Fruit fly (Drosophila melanogaster): ENCODE results near the gene klar.

Gene klar

DNA sequence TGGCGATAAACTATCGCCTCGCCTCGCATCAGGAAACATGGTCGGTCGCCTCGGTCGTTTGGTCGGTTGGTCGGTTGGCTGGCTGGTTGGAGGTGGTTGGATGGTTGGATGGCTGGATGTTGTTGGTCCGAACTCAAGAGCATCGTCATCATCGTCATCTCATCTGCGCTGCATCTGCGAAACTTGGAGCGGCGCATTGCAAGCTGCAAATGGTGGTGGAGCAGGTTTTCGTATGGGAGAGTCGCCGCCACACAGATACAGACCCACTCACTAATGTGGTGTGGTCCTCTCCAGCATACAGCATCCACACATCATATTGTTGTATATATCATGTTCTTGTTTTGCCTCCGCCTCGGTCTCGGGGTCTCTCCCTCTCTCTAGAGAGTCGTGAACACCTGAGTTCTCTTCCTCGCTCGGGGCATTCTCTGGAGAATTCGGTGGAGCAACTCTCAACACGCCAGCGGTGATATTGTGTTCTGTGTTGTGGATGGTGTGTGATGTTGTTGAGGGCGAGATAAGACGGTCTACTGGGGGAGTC is 147.7 kb downstream of the klar start, which contains the start of gene trh:
Gene trh, minus strand, starts transcription at position 12 of the 538 bp plus-strand sequence.
- peak; percentile 9 for TF ChIP-seq Sox102F (GFP tag; optimal IDR thresholded peaks at IDR 0.05)
- TF ChIP-seq CG9139 (GFP tag; optimal IDR thresholded peaks at IDR 0.05): no peak
- TF ChIP-seq Eip78C (GFP tag): peak; percentile 18

DNA sequence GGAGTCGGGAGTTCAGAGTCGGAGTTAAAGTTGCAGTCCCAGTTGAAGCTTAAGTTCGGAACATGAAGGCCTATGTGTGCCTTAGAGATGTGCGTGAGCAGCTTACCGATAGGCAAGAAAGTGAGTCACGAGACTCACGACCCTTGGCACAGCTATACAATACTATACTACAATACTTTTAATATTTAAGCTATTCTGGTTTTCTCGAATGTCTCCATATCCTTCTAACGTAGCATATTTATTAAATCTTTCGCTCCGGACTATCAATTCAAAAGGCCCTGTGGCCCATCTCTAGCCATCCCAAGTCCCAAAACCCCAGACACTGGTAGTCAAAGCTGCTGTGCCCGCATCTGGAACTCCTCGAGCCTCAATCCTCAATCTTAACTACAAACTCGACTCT is 150.2 kb downstream of the klar start:
- TF ChIP-seq Sox15 (GFP tag; optimal IDR thresholded peaks at IDR 0.05) (no peak), salr (GFP tag; optimal IDR thresholded peaks at IDR 0.05) (no peak), CG8632 (GFP tag; optimal IDR thresholded peaks at IDR 0.05) (no peak), CG16779 (tag; optimal IDR thresholded peaks at IDR 0.05) (no peak), fd59A (GFP tag; optimal IDR thresholded peaks at IDR 0.05) (no peak), Eip78C (GFP tag) (peak; percentile 64), dac (GFP tag; optimal IDR thresholded peaks at IDR 0.05) (no peak), CG11902 (GFP tag; optimal IDR thresholded peaks at IDR 0.05) (no peak), achi (GFP tag; optimal IDR thresholded peaks at IDR 0.05) (no peak), lz (GFP tag; optimal IDR thresholded peaks at IDR 0.05) (no peak), Hr39 (GFP tag; optimal IDR thresholded peaks at IDR 0.05) (no peak), CG10669 (GFP tag; optimal IDR thresholded peaks at IDR 0.05) (no peak), net (GFP tag; optimal IDR thresholded peaks at IDR 0.05) (no peak), topi (GFP tag; optimal IDR thresholded peaks at IDR 0.05) (peak; percentile 27), esn (GFP tag; optimal IDR thresholded peaks at IDR 0.05) (peak; percentile 2), CG34406 (GFP tag; optimal IDR thresholded peaks at IDR 0.05) (no peak), Gug (GFP tag; IDR thresholded peaks at IDR 0.05) (no peak), Met (GFP tag; optimal IDR thresholded peaks at IDR 0.05) (peak; percentile 2), fkh (GFP tag; optimal IDR thresholded peaks at IDR 0.05) (no peak), Ets21C (GFP tag; optimal IDR thresholded peaks at IDR 0.05) (no peak), fd85E (GFP tag; optimal IDR thresholded peaks at IDR 0.05) (no peak), cyc (GFP tag; optimal IDR thresholded peaks at IDR 0.05) (no peak), CG9139 (GFP tag; optimal IDR thresholded peaks at IDR 0.05) (no peak), eg (GFP tag; IDR thresholded peaks at IDR 0.05) (no peak), spab (GFP tag; optimal IDR thresholded peaks at IDR 0.05) (no peak), vri (GFP tag; optimal IDR thresholded peaks at IDR 0.05) (no peak), Eip93F (GFP tag; optimal IDR thresholded peaks at IDR 0.05) (no peak), CG6163 (GFP tag; IDR thresholded peaks at IDR 0.05) (no peak), CG7368 (GFP tag; optimal IDR thresholded peaks at IDR 0.05) (no peak), CG3032 (tag; optimal IDR thresholded peaks at IDR 0.05) (peak; percentile 22), svp (GFP tag) (peak; percentile 66), CG3919 (GFP tag; optimal IDR thresholded peaks at IDR 0.05) (no peak), CG8319 (GFP tag; optimal IDR thresholded peaks at IDR 0.05) (no peak), CG32006 (GFP tag; optimal IDR thresholded peaks at IDR 0.05) (no peak), ss (GFP tag; optimal IDR thresholded peaks at IDR 0.05) (peak in 1 of 2 experiments; percentile 8), CG6792 (GFP tag; optimal IDR thresholded peaks at IDR 0.05) (no peak), CG6808 (GFP tag; optimal IDR thresholded peaks at IDR 0.05) (peak; percentile 18), CG31627 (GFP tag; optimal IDR thresholded peaks at IDR 0.05) (no peak), pdm3 (GFP tag; optimal IDR thresholded peaks at IDR 0.05) (no peak), dsx (GFP tag; optimal IDR thresholded peaks at IDR 0.05; ENCODE audit: poor library complexity, severe bottlenecking) (peak; percentile 23)

Data from whole organism, prepupa.